Fruit fly (Drosophila melanogaster) whole organism, pupa: ENCODE measurements around the gene Hr83.
A peak's percentile ranks its signal among the peaks of the same experiment; 100 is the strongest.

Experiments used
- CG10348 ChIP-seq: fragments of 200-800 bp; sonication (Bioruptor generic); IDR thresholded peaks from 2 replicates; pipeline ENCODE4 v1.3.6; 2022; ENCODE audit warnings: missing biosample characterization, missing genetic modification characterization
- CG12605 ChIP-seq: fragments of 200-800 bp; sonication (Bioruptor generic); IDR thresholded peaks from 2 replicates; pipeline ENCODE4 v1.3.6; 2022; ENCODE audit warnings: missing biosample characterization, missing genetic modification characterization
- CG13204 ChIP-seq: fragments of 200-800 bp; sonication (Bioruptor generic); optimal IDR thresholded peaks from 2 replicates; lab custom pipeline; 2018; ENCODE audit warnings: missing biosample characterization, mild to moderate bottlenecking, missing genetic modification characterization, moderate library complexity
- CG14655 ChIP-seq: fragments of 200-800 bp; sonication (Bioruptor generic); optimal IDR thresholded peaks from 3 replicates; lab custom pipeline; 2017; ENCODE audit warnings: mild to moderate bottlenecking, missing biosample characterization, missing genetic modification reagents, missing genetic modification characterization
- CG15710 ChIP-seq: fragments of 200-800 bp; sonication (Bioruptor generic); optimal IDR thresholded peaks from 2 replicates; lab custom pipeline; 2018; ENCODE audit warnings: missing biosample characterization, mild to moderate bottlenecking, missing genetic modification characterization, moderate library complexity
- CG17806 ChIP-seq: fragments of 200-800 bp; sonication (Bioruptor generic); optimal IDR thresholded peaks from 2 replicates; lab custom pipeline; 2018; ENCODE audit warnings: missing biosample characterization, mild to moderate bottlenecking, missing genetic modification characterization, moderate library complexity
- CG32121 ChIP-seq: fragments of 200-800 bp; sonication (Bioruptor generic); IDR thresholded peaks from 2 replicates; pipeline ENCODE4 v1.3.6; 2022; ENCODE audit warnings: missing biosample characterization, missing genetic modification characterization
- CG34367 ChIP-seq: fragments of 200-800 bp; sonication (Bioruptor generic); optimal IDR thresholded peaks from 2 replicates; lab custom pipeline; 2018; ENCODE audit warnings: missing biosample characterization, mild to moderate bottlenecking, missing genetic modification characterization
- CG4496 ChIP-seq: fragments of 200-800 bp; sonication (Bioruptor generic); IDR thresholded peaks from 3 replicates; pipeline ENCODE4 v1.3.6; 2022; ENCODE audit warnings: missing biosample characterization, missing genetic modification characterization
- CG8159 ChIP-seq: fragments of 200-800 bp; sonication (Bioruptor generic); optimal IDR thresholded peaks from 3 replicates; lab custom pipeline; 2018; ENCODE audit warnings: missing biosample characterization, mild to moderate bottlenecking, missing genetic modification characterization, moderate library complexity
- CG8301 ChIP-seq: fragments of 200-800 bp; sonication (Bioruptor generic); optimal IDR thresholded peaks from 2 replicates; lab custom pipeline; 2018; ENCODE audit warnings: missing biosample characterization, mild to moderate bottlenecking, missing genetic modification characterization
- CG9948 ChIP-seq: fragments of 200-800 bp; sonication (Bioruptor generic); optimal IDR thresholded peaks from 2 replicates; lab custom pipeline; 2018; ENCODE audit warnings: missing biosample characterization, mild to moderate bottlenecking, missing genetic modification characterization, moderate library complexity
- D1 ChIP-seq: fragments of 200-800 bp; sonication (Bioruptor generic); optimal IDR thresholded peaks from 2 replicates; lab custom pipeline; 2018; ENCODE audit warnings: missing biosample characterization, mild to moderate bottlenecking, missing genetic modification characterization, moderate library complexity
- EcR ChIP-seq: fragments of 200-800 bp; sonication (Bioruptor generic); optimal IDR thresholded peaks from 3 replicates; lab custom pipeline; 2019; ENCODE audit warnings: missing biosample characterization, missing genetic modification characterization, mild to moderate bottlenecking, moderate library complexity, missing genetic modification reagents
- Ets98B ChIP-seq: fragments of 200-800 bp; sonication (Bioruptor generic); IDR thresholded peaks from 2 replicates; pipeline ENCODE4 v1.3.6; 2022; ENCODE audit warnings: missing biosample characterization, missing genetic modification characterization
- Pif1A ChIP-seq: fragments of 200-800 bp; sonication (Bioruptor generic); optimal IDR thresholded peaks from 3 replicates; lab custom pipeline; 2016; ENCODE audit warnings: missing biosample characterization, missing genetic modification characterization
- Pif1B ChIP-seq: fragments of 200-800 bp; sonication (Bioruptor generic); optimal IDR thresholded peaks from 3 replicates; lab custom pipeline; 2016; ENCODE audit warnings: missing biosample characterization, missing genetic modification characterization
- Snoo ChIP-seq: fragments of 200-800 bp; sonication (Bioruptor generic); optimal IDR thresholded peaks from 3 replicates; lab custom pipeline; 2017; ENCODE audit warnings: missing biosample characterization, mild to moderate bottlenecking, missing genetic modification characterization, inconsistent platforms
- fd96Ca ChIP-seq: fragments of 200-800 bp; sonication (Bioruptor generic); IDR thresholded peaks from 3 replicates; pipeline ENCODE4 v1.3.6; 2022; ENCODE audit warnings: missing biosample characterization, missing genetic modification characterization
- gl ChIP-seq: fragments of 200-800 bp; sonication (Bioruptor generic); optimal IDR thresholded peaks from 2 replicates; lab custom pipeline; 2018; ENCODE audit warnings: missing biosample characterization, mild to moderate bottlenecking, missing genetic modification characterization
- rn ChIP-seq: fragments of 200-800 bp; sonication (Bioruptor generic); IDR thresholded peaks from 2 replicates; pipeline ENCODE4 v1.3.6; 2022; ENCODE audit warnings: missing biosample characterization, missing genetic modification characterization

The Hr83 gene

DNA sequence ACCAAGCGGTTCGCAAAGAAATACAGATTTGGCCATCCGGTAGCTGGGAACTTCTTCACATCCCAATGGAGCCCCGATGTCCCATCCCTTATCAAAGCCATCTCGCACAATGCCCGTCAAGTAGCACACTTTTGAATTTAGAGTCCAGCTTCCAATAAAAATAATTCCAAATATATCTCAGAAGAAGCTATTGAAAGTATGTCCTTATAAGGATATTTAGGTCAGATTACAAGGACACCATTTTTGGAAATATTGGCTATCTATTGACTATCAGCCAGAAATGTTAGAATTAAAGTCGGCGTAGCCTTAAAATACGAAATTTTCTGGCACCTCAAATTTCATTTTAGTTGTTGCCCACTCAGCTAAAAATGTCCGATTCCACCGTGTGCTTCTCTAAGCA lies 6.3 kb upstream of the Hr83 start, which contains the start of gene CG10298:
TSS of gene CG10298 (plus strand) at position 301 of the 400 bp plus-strand sequence.
- TF ChIP-seq CG10348 (GFP tag; lab: Robert Waterston, UW) (no peak), CG34367 (tag; lab: Kevin White, UChicago) (no peak), fd96Ca (GFP tag; lab: Robert Waterston, UW) (no peak), CG13204 (no peak), CG32121 (GFP tag; lab: Robert Waterston, UW) (no peak), D1 (tag; lab: Kevin White, UChicago) (no peak), CG12605 (GFP tag; lab: Robert Waterston, UW) (no peak), rn (GFP tag; lab: Robert Waterston, UW) (no peak), gl (tag; lab: Kevin White, UChicago) (no peak), Pif1A (GFP tag; lab: Kevin White, UChicago) (no peak), CG15710 (tag; lab: Kevin White, UChicago) (no peak), Pif1B (GFP tag; lab: Kevin White, UChicago) (no peak), EcR (GFP tag; lab: Kevin White, UChicago) (no peak), CG9948 (tag; lab: Kevin White, UChicago) (no peak), CG8159 (tag; lab: Kevin White, UChicago) (no peak)

DNA sequence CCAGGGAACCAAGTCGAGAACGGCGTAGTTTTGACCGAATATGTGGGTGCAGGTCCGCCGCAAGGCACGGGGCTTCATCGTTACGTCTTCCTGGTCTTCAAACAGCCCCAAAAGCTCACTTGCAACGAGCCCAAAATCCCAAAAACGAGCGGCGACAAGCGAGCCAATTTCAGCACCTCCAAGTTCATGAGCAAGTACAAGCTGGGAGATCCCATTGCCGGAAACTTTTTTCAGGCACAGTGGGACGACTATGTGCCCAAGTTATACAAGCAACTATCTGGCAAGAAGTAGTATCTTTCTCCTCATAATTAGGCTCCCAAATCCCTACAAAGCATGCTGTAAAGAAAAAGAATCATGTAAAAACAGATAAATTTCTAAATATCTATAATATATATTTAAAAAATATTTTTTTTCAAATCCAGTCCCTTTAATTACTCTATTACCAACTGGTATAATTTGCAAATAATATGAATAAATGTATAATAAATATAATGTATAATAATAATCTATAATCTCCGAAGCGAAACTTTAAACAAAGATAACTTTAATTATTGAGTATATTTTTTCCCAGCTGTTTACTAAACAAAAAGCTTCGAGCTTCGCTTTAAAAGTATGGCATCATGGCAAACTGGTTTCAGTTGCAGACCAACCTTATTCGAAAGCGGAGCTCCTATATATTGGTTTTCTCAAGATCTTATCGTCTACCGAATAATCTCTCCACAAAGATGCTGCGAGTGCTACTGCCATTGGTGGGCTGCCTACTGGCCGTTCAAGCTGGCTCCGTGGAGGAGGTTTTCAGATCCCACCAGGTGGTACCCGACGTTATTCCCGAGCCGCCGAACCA lies 5.4 kb upstream of the Hr83 start, which contains the start of gene CG17919:
TSS of gene CG17919 (plus strand) at position 634 of the 844 bp plus-strand sequence.
- TF ChIP-seq CG8159 (tag; lab: Kevin White, UChicago) (peak; percentile 8), Snoo (tag; lab: Kevin White, UChicago) (no peak), CG17806 (tag; lab: Kevin White, UChicago) (no peak), fd96Ca (GFP tag; lab: Robert Waterston, UW) (peak; percentile 34; the same call in 1 of the 3 replicates), CG32121 (GFP tag; lab: Robert Waterston, UW) (0 out of 2 replicates have a peak, but pooled peaks have one; percentile 12), CG34367 (tag; lab: Kevin White, UChicago) (no peak), CG9948 (tag; lab: Kevin White, UChicago) (no peak), gl (tag; lab: Kevin White, UChicago) (no peak), EcR (GFP tag; lab: Kevin White, UChicago) (no peak), CG13204 (no peak), CG8301 (tag; lab: Kevin White, UChicago) (no peak), CG10348 (GFP tag; lab: Robert Waterston, UW) (no peak), CG14655 (GFP tag; lab: Kevin White, UChicago) (no peak), D1 (tag; lab: Kevin White, UChicago) (peak; percentile 11), Pif1A (GFP tag; lab: Kevin White, UChicago) (peak; percentile 12), CG15710 (tag; lab: Kevin White, UChicago) (no peak), CG4496 (GFP tag; lab: Robert Waterston, UW) (no peak), Ets98B (GFP tag; lab: Robert Waterston, UW) (peak; percentile 6; the same call in 1 of the 2 replicates), Pif1B (GFP tag; lab: Kevin White, UChicago) (peak; percentile 26)

DNA sequence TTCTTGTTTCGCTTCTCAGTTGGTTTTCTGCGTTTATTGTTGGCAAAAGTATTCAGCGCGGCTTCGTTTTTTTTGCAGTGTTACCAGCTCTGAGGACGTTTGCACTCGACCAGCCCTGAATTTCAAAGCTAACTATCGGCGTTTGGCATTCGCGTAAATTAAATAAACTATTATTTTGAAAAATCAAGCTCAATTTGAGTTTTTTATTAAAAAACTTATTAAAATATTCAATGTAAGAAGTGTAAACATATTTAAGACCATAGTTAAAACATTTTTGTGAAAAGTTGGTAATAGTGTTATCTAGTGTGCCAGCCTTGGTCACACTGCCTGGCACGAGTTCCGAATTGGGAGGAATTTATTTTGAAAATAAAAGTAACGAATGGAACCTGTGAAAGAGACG lies 3.2 kb upstream of the Hr83 start, which contains the start of the genes SmD2 and CG18048:
TSS of gene SmD2 (minus strand) at position 98 of the 400 bp plus-strand sequence.
TSS of gene CG18048 (plus strand) at position 298 of the 400 bp plus-strand sequence.
- no peak for TF ChIP-seq CG13204
- TF ChIP-seq Ets98B (GFP tag; lab: Robert Waterston, UW) = no peak
- no peak for TF ChIP-seq CG8159 (tag; lab: Kevin White, UChicago)
- no peak for TF ChIP-seq EcR (GFP tag; lab: Kevin White, UChicago)
- no peak for TF ChIP-seq CG17806 (tag; lab: Kevin White, UChicago)
- TF ChIP-seq CG4496 (GFP tag; lab: Robert Waterston, UW) = no peak
- TF ChIP-seq CG9948 (tag; lab: Kevin White, UChicago) = no peak
- no peak for TF ChIP-seq CG12605 (GFP tag; lab: Robert Waterston, UW)
- TF ChIP-seq CG34367 (tag; lab: Kevin White, UChicago) = no peak
- TF ChIP-seq fd96Ca (GFP tag; lab: Robert Waterston, UW) = no peak
- no peak for TF ChIP-seq Pif1A (GFP tag; lab: Kevin White, UChicago)
- TF ChIP-seq CG15710 (tag; lab: Kevin White, UChicago) = no peak
- TF ChIP-seq CG14655 (GFP tag; lab: Kevin White, UChicago) = no peak
- TF ChIP-seq Pif1B (GFP tag; lab: Kevin White, UChicago) = no peak
- TF ChIP-seq Snoo (tag; lab: Kevin White, UChicago) = no peak
- no peak for TF ChIP-seq gl (tag; lab: Kevin White, UChicago)
- TF ChIP-seq CG8301 (tag; lab: Kevin White, UChicago) = no peak
- TF ChIP-seq, all 21 proteins: peak for 0

DNA sequence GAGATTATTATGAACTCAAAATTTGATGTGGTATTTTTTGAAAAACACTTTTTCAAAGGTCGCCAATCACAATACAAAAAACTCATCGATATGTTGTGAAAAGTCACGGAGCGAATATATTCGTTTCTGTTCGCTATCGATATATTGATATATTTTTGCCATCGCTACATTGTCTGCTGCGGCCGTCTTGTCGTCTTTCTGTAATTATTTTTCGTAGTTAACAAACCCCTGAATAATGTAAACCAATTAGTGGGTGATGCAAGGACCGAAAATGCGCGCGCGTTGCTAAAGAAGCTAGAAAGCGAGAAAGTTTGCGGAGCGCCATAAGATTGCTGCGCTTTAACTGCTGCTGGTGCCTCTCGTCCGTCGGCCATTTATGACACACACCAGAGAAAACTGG lies 1.7 kb downstream of the Hr83 start, which contains the start of gene Pak:
TSS of gene Pak (plus strand) at position 142 of the 400 bp plus-strand sequence.
- no peak for TF ChIP-seq CG8159 (tag; lab: Kevin White, UChicago)
- TF ChIP-seq CG9948 (tag; lab: Kevin White, UChicago) = no peak
- TF ChIP-seq fd96Ca (GFP tag; lab: Robert Waterston, UW) = no peak
- no peak for TF ChIP-seq EcR (GFP tag; lab: Kevin White, UChicago)
- TF ChIP-seq CG8301 (tag; lab: Kevin White, UChicago) = no peak
- TF ChIP-seq D1 (tag; lab: Kevin White, UChicago) = no peak
- TF ChIP-seq CG10348 (GFP tag; lab: Robert Waterston, UW) = no peak
- no peak for TF ChIP-seq CG14655 (GFP tag; lab: Kevin White, UChicago)
- no peak for TF ChIP-seq CG13204
- no peak for TF ChIP-seq CG12605 (GFP tag; lab: Robert Waterston, UW)
- TF ChIP-seq gl (tag; lab: Kevin White, UChicago) = no peak
- TF ChIP-seq Snoo (tag; lab: Kevin White, UChicago) = no peak
- TF ChIP-seq Pif1B (GFP tag; lab: Kevin White, UChicago) = no peak
- no peak for TF ChIP-seq CG32121 (GFP tag; lab: Robert Waterston, UW)
- TF ChIP-seq, all 21 proteins: peak for 0
